Fruit fly (Drosophila melanogaster) whole organism, embryonic: ENCODE data around the gene Lztr1.

Experiments
- Ada2b ChIP-seq: fragments of 200-800 bp; sonication (Bioruptor generic); IDR thresholded peaks from 2 replicates; pipeline ENCODE4 v1.3.6; 2022; ENCODE audit warnings: missing biosample characterization, missing genetic modification characterization
- BtbVII ChIP-seq: fragments of 200-800 bp; sonication (Bioruptor generic); optimal IDR thresholded peaks from 3 replicates; lab custom pipeline; 2017; ENCODE audit warnings: missing biosample characterization, mild to moderate bottlenecking, missing genetic modification characterization
- CG10267 ChIP-seq: fragments of 200-800 bp; sonication (Bioruptor generic); optimal IDR thresholded peaks from 2 replicates; lab custom pipeline; 2018; ENCODE audit warnings: missing biosample characterization, mild to moderate bottlenecking, missing genetic modification characterization, moderate library complexity
- CG10959 ChIP-seq: fragments of 200-800 bp; sonication (Bioruptor generic); IDR thresholded peaks from 2 replicates; pipeline ENCODE4 v1.3.6; 2022; ENCODE audit warnings: missing biosample characterization, missing genetic modification characterization
- CG12236 ChIP-seq: fragments of 200-800 bp; sonication (Bioruptor generic); optimal IDR thresholded peaks from 2 replicates; lab custom pipeline; 2016; ENCODE audit warnings: missing biosample characterization, missing genetic modification characterization
- CG12299 ChIP-seq: fragments of 200-800 bp; sonication (Bioruptor generic); optimal IDR thresholded peaks from 2 replicates; lab custom pipeline; 2018; ENCODE audit warnings: missing biosample characterization, mild to moderate bottlenecking, missing genetic modification characterization
- CG13424 ChIP-seq: fragments of 200-800 bp; sonication (Bioruptor generic); optimal IDR thresholded peaks from 2 replicates; lab custom pipeline; 2019; ENCODE audit warnings: missing biosample characterization, mild to moderate bottlenecking, missing genetic modification characterization, moderate library complexity
- CG1529 ChIP-seq: fragments of 200-800 bp; sonication (Bioruptor generic); optimal IDR thresholded peaks from 3 replicates; lab custom pipeline; 2018; ENCODE audit warnings: missing biosample characterization, missing genetic modification characterization
- CG18262 ChIP-seq: fragments of 200-800 bp; optimal IDR thresholded peaks from 3 replicates; lab custom pipeline; 2019; ENCODE audit warnings: missing biosample characterization, mild to moderate bottlenecking, missing genetic modification characterization, moderate library complexity
- CG18599 ChIP-seq: fragments of 200-800 bp; sonication (Bioruptor generic); optimal IDR thresholded peaks from 3 replicates; lab custom pipeline; 2017; ENCODE audit warnings: missing biosample characterization, missing genetic modification characterization, mild to moderate bottlenecking, moderate library complexity, missing genetic modification reagents
- CG2678 ChIP-seq: fragments of 200-800 bp; sonication (Bioruptor generic); optimal IDR thresholded peaks from 3 replicates; lab custom pipeline; 2019; ENCODE audit warnings: missing biosample characterization, mild to moderate bottlenecking, missing genetic modification characterization, moderate library complexity
- CG2875 ChIP-seq: fragments of 200-800 bp; sonication (Bioruptor generic); optimal IDR thresholded peaks from 2 replicates; lab custom pipeline; 2017; ENCODE audit warnings: missing biosample characterization, mild to moderate bottlenecking, missing genetic modification characterization, missing genetic modification reagents
- CG3847 ChIP-seq: fragments of 200-800 bp; sonication (Bioruptor generic); IDR thresholded peaks from 2 replicates; pipeline ENCODE4 v1.3.6; 2022; ENCODE audit warnings: missing biosample characterization, missing genetic modification characterization
- CG3995 ChIP-seq: fragments of 200-800 bp; sonication (Bioruptor generic); optimal IDR thresholded peaks from 3 replicates; lab custom pipeline; 2016; ENCODE audit warnings: missing biosample characterization, missing genetic modification characterization
- CG4282 ChIP-seq: fragments of 200-800 bp; sonication (Bioruptor generic); optimal IDR thresholded peaks from 2 replicates; lab custom pipeline; 2016; ENCODE audit warnings: missing biosample characterization, missing genetic modification characterization
- CG6272 ChIP-seq: fragments of 200-800 bp; sonication (Bioruptor generic); IDR thresholded peaks from 2 replicates; pipeline ENCODE4 v1.3.6; 2022; ENCODE audit warnings: missing biosample characterization, missing genetic modification characterization
- CG7271 ChIP-seq: fragments of 200-800 bp; sonication (Bioruptor generic); optimal IDR thresholded peaks from 2 replicates; lab custom pipeline; 2018; ENCODE audit warnings: missing biosample characterization, mild to moderate bottlenecking, missing genetic modification characterization, moderate library complexity
- CG9215 ChIP-seq: fragments of 200-800 bp; sonication (Bioruptor generic); IDR thresholded peaks from 2 replicates; pipeline ENCODE4 v1.3.6; 2022; ENCODE audit warnings: missing biosample characterization, missing genetic modification characterization
- CG9609 ChIP-seq: fragments of 200-800 bp; sonication (Bioruptor generic); optimal IDR thresholded peaks from 3 replicates; lab custom pipeline; 2016; ENCODE audit warnings: missing biosample characterization, missing genetic modification characterization
- CG9932 ChIP-seq: fragments of 200-800 bp; sonication (Bioruptor generic); IDR thresholded peaks from 2 replicates; pipeline ENCODE4 v1.3.6; 2022; ENCODE audit warnings: missing biosample characterization, missing genetic modification characterization
- D19A ChIP-seq: fragments of 200-800 bp; optimal IDR thresholded peaks from 3 replicates; lab custom pipeline; 2019; ENCODE audit warnings: missing biosample characterization, mild to moderate bottlenecking, missing genetic modification characterization, moderate library complexity
- Lim3 ChIP-seq: fragments of 200-800 bp; sonication (Bioruptor generic); IDR thresholded peaks from 2 replicates; pipeline ENCODE4 v1.3.6; 2022; ENCODE audit warnings: missing biosample characterization, missing genetic modification characterization
- Max ChIP-seq: fragments of 200-800 bp; sonication (Bioruptor generic); optimal IDR thresholded peaks from 2 replicates; lab custom pipeline; 2016; ENCODE audit warnings: missing biosample characterization, mild to moderate bottlenecking, missing genetic modification characterization
- NFAT ChIP-seq: fragments of 200-800 bp; sonication (Bioruptor generic); IDR thresholded peaks from 2 replicates; pipeline ENCODE4 v1.3.6; 2022; ENCODE audit warnings: missing biosample characterization, missing genetic modification characterization
- Six4 ChIP-seq: fragments of 200-800 bp; sonication (Bioruptor generic); optimal IDR thresholded peaks from 2 replicates; lab custom pipeline; 2016; ENCODE audit warnings: missing biosample characterization, missing genetic modification characterization
- Sox100B ChIP-seq: fragments of 200-800 bp; sonication (Bioruptor generic); optimal IDR thresholded peaks from 3 replicates; lab custom pipeline; 2018; ENCODE audit warnings: missing biosample characterization, mild to moderate bottlenecking, missing genetic modification characterization
- az2 ChIP-seq: fragments of 200-800 bp; sonication (Bioruptor generic); optimal IDR thresholded peaks from 3 replicates; lab custom pipeline; 2016; ENCODE audit warnings: missing biosample characterization, missing genetic modification characterization
- bab2 ChIP-seq: fragments of 200-800 bp; sonication (Bioruptor generic); optimal IDR thresholded peaks from 2 replicates; lab custom pipeline; 2016; ENCODE audit warnings: missing biosample characterization, missing genetic modification characterization
- cato ChIP-seq: fragments of 200-800 bp; sonication (Bioruptor generic); optimal IDR thresholded peaks from 2 replicates; lab custom pipeline; 2016; ENCODE audit warnings: missing biosample characterization, missing genetic modification characterization, borderline replicate concordance
- caup ChIP-seq: fragments of 200-800 bp; sonication (Bioruptor generic); optimal IDR thresholded peaks from 3 replicates; lab custom pipeline; 2017; ENCODE audit warnings: missing biosample characterization, mild to moderate bottlenecking, missing genetic modification characterization, moderate library complexity; ENCODE audit not compliant: severe bottlenecking
- croc ChIP-seq: fragments of 200-800 bp; sonication (Bioruptor generic); conservative IDR thresholded peaks from 3 replicates; pipeline ENCODE4 v1.3.6; 2022; ENCODE audit warnings: missing biosample characterization, missing genetic modification characterization
- crol ChIP-seq: fragments of 200-800 bp; sonication (Bioruptor generic); IDR thresholded peaks from 2 replicates; pipeline ENCODE4 v1.3.6; 2022; ENCODE audit warnings: missing biosample characterization, missing genetic modification characterization
- crp ChIP-seq, 2 experiments: fragments of 200-800 bp; sonication (Bioruptor generic); optimal IDR thresholded peaks; 2 replicates in 1 of 2; 3 replicates in 1 of 2; lab custom pipeline; 2017; ENCODE audit warnings: missing biosample characterization in 2 of 2, missing genetic modification characterization in 2 of 2, mild to moderate bottlenecking in 1 of 2, moderate library complexity in 1 of 2
- dan ChIP-seq: fragments of 200-800 bp; sonication (Bioruptor generic); IDR thresholded peaks from 2 replicates; pipeline ENCODE4 v1.3.6; 2022; ENCODE audit warnings: missing biosample characterization, missing genetic modification characterization
- dm ChIP-seq: fragments of 200-800 bp; sonication (Bioruptor generic); optimal IDR thresholded peaks from 3 replicates; lab custom pipeline; 2016; ENCODE audit warnings: missing biosample characterization, missing genetic modification characterization
- dpn ChIP-seq, 2 experiments: fragments of 200-800 bp; sonication (Bioruptor generic); optimal IDR thresholded peaks; 3 replicates each; lab custom pipeline; 2016; ENCODE audit warnings: missing biosample characterization in 2 of 2, missing genetic modification characterization in 2 of 2
- ems ChIP-seq: fragments of 200-800 bp; sonication (Bioruptor generic); optimal IDR thresholded peaks from 3 replicates; lab custom pipeline; 2016; ENCODE audit warnings: missing biosample characterization, missing genetic modification characterization
- en ChIP-seq: fragments of 200-800 bp; sonication (Bioruptor generic); optimal IDR thresholded peaks from 2 replicates; lab custom pipeline; 2016; ENCODE audit warnings: missing biosample characterization, missing genetic modification characterization
- ftz-f1 ChIP-seq: fragments of 200-800 bp; sonication (Bioruptor generic); optimal IDR thresholded peaks from 2 replicates; lab custom pipeline; 2016; ENCODE audit warnings: missing biosample characterization, missing genetic modification characterization
- fu2 ChIP-seq: fragments of 200-800 bp; sonication (Bioruptor generic); optimal IDR thresholded peaks from 2 replicates; lab custom pipeline; 2016; ENCODE audit warnings: missing biosample characterization, missing genetic modification characterization
- klu ChIP-seq: fragments of 200-800 bp; sonication (Bioruptor generic); IDR thresholded peaks from 2 replicates; pipeline ENCODE4 v1.3.6; 2022; ENCODE audit warnings: missing biosample characterization, missing genetic modification characterization
- mld ChIP-seq: fragments of 200-800 bp; sonication (Bioruptor generic); IDR thresholded peaks from 3 replicates; pipeline ENCODE4 v1.3.6; 2022; ENCODE audit warnings: missing biosample characterization, missing genetic modification characterization; ENCODE audit not compliant: partially characterized antibody
- prd ChIP-seq, 3 experiments: fragments of >200 bp in 2 of 3; fragments of 200-800 bp in 1 of 3; sonication (Bioruptor generic) in 1 of 3; optimal IDR thresholded peaks in 2 of 3; IDR thresholded peaks in 1 of 3; 2 replicates in 2 of 3; 3 replicates in 1 of 3; pipeline versions ENCODE4 v1.3.6 to Lab custom; 2017 to 2022; ENCODE audit warnings: missing biosample characterization in 1 of 3, missing genetic modification characterization in 1 of 3
- pzg ChIP-seq: fragments of 200-800 bp; sonication (Bioruptor generic); optimal IDR thresholded peaks from 3 replicates; lab custom pipeline; 2018; ENCODE audit warnings: missing biosample characterization, mild to moderate bottlenecking, missing genetic modification characterization, moderate library complexity
- salm ChIP-seq: fragments of 200-800 bp; sonication (Bioruptor generic); optimal IDR thresholded peaks from 2 replicates; lab custom pipeline; 2018; ENCODE audit warnings: missing biosample characterization, mild to moderate bottlenecking, missing genetic modification characterization
- sc ChIP-seq, 3 experiments: fragments of >200 bp in 2 of 3; fragments of 200-800 bp in 1 of 3; sonication (Bioruptor generic) in 1 of 3; optimal IDR thresholded peaks; 2 replicates in 2 of 3; 3 replicates in 1 of 3; lab custom pipeline; 2017; ENCODE audit warnings: mild to moderate bottlenecking in 1 of 3, missing biosample characterization in 1 of 3, missing genetic modification characterization in 1 of 3, missing genetic modification reagents in 1 of 3
- slp2 ChIP-seq: fragments of 200-800 bp; sonication (Bioruptor generic); optimal IDR thresholded peaks from 2 replicates; lab custom pipeline; 2016; ENCODE audit warnings: missing biosample characterization, missing genetic modification characterization
- wor ChIP-seq: fragments of 200-800 bp; sonication (Bioruptor generic); IDR thresholded peaks from 2 replicates; pipeline ENCODE4 v1.3.6; 2022; ENCODE audit warnings: missing biosample characterization, missing genetic modification characterization
- z ChIP-seq: fragments of 200-800 bp; sonication (Bioruptor generic); IDR thresholded peaks from 3 replicates; pipeline ENCODE4 v1.3.6; 2022; ENCODE audit warnings: missing biosample characterization, missing genetic modification characterization
- zfh1 ChIP-seq: fragments of 200-800 bp; sonication (Bioruptor generic); IDR thresholded peaks from 3 replicates; pipeline ENCODE4 v1.3.6; 2022; ENCODE audit warnings: missing biosample characterization, missing genetic modification characterization

Gene Lztr1

DNA sequence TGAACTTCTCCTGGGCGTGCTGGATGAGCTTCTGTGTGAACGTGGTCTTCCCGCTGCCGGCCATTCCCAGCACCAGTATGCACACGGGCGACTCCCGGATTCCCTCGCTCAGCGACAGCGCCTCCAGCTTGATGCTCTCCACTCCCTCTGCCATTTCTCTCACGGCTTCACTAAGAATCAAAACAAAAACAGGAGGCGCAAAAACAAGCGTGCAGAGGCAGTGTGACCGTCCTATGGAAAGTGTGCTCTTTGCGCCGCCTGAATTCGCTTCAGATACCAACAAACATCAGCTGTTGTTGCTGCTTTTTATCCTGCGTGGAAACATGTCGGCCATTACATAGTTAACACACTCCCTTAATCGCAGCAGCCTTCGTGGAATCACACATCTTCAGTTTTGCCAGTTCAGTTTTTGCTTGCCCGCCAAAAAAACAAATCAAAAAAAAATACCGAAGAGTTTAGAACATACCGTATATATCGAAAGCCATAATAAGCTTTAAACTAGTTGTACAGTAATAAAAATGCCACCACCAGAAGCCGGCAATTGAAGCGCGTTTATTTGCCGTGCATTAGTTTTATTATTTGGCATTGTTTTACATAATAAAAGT is 13.3 kb upstream of the Lztr1 start, which contains the start of the genes CG3704 and mus81 (continued):
- TF ChIP-seq zfh1 (GFP tag; lab: Robert Waterston, UW), result no peak
- TF ChIP-seq NFAT, result no peak
- no peak for TF ChIP-seq CG3995
- TF ChIP-seq CG12299 (tag; lab: Kevin White, UChicago), result no peak
- TF ChIP-seq CG10267 (tag; lab: Kevin White, UChicago), result peak; percentile 17
- TF ChIP-seq ems, result no peak
- no peak for TF ChIP-seq crol (GFP tag; lab: Robert Waterston, UW)
- TF ChIP-seq caup (GFP tag; lab: Kevin White, UChicago), result no peak
- no peak for TF ChIP-seq CG6272 (GFP tag; lab: Robert Waterston, UW)
- TF ChIP-seq Lim3, result no peak
- no peak for TF ChIP-seq CG1529
- TF ChIP-seq CG10959 (GFP tag; lab: Robert Waterston, UW), result no peak
- no peak for TF ChIP-seq en (GFP tag; lab: Kevin White, UChicago)
- no peak for TF ChIP-seq Max (GFP tag; lab: Kevin White, UChicago)
- TF ChIP-seq pzg, result peak; percentile 62
- TF ChIP-seq dpn (GFP tag; optimal IDR thresholded peaks at IDR 0.05; lab: Kevin White, UChicago), result no peak
- no peak for TF ChIP-seq Ada2b (GFP tag; lab: Robert Waterston, UW)
- no peak for TF ChIP-seq z (GFP tag; lab: Robert Waterston, UW)
- no peak for TF ChIP-seq CG2875
- TF ChIP-seq CG18599 (GFP tag; lab: Kevin White, UChicago), result no peak
- TF ChIP-seq klu (GFP tag; lab: Robert Waterston, UW), result no peak
- TF ChIP-seq ftz-f1 (GFP tag; lab: Kevin White, UChicago), result no peak
- TF ChIP-seq CG13424 (tag; lab: Kevin White, UChicago), result no peak
- TF ChIP-seq CG4282 (GFP tag; lab: Kevin White, UChicago), result no peak
- no peak for TF ChIP-seq CG2678 (tag; lab: Kevin White, UChicago)
- no peak for TF ChIP-seq D19A (tag; lab: Kevin White, UChicago)
- TF ChIP-seq cato, result no peak
- 0 out of 2 replicates have a peak, but pooled peaks have one; percentile 7 for TF ChIP-seq CG3847 (GFP tag; lab: Robert Waterston, UW)
- no peak for TF ChIP-seq CG18262 (tag; lab: Kevin White, UChicago)
- no peak for TF ChIP-seq CG12236 (GFP tag; lab: Kevin White, UChicago)
- TF ChIP-seq sc (optimal IDR thresholded peaks at IDR 0.05; lab: Kevin White, UChicago), result no peak
- no peak for TF ChIP-seq sc (GFP tag; optimal IDR thresholded peaks at IDR 0.05; lab: Kevin White, UChicago)
- no peak for TF ChIP-seq Six4 (GFP tag; lab: Kevin White, UChicago)
- peak; percentile 83 for TF ChIP-seq dm (GFP tag; lab: Kevin White, UChicago)
- TF ChIP-seq wor (GFP tag; lab: Robert Waterston, UW), result no peak
- TF ChIP-seq CG9609, result no peak
- no peak for TF ChIP-seq croc (GFP tag; lab: Robert Waterston, UW)
- no peak for TF ChIP-seq BtbVII (GFP tag; lab: Kevin White, UChicago)
- TF ChIP-seq prd (optimal IDR thresholded peaks at IDR 0.05; lab: Kevin White, UChicago), result no peak
- TF ChIP-seq prd (GFP tag; IDR thresholded peaks at IDR 0.05; lab: Robert Waterston, UW), result no peak
- no peak for TF ChIP-seq CG9932
- no peak for TF ChIP-seq salm (tag; lab: Kevin White, UChicago)
- no peak for TF ChIP-seq mld (GFP tag; lab: Robert Waterston, UW)
- no peak for TF ChIP-seq CG9215 (GFP tag; lab: Robert Waterston, UW)
- TF ChIP-seq fu2 (GFP tag; lab: Kevin White, UChicago), result no peak
- no peak for TF ChIP-seq CG7271
- no peak for TF ChIP-seq slp2 (GFP tag; lab: Kevin White, UChicago)
- TF ChIP-seq crp (GFP tag; optimal IDR thresholded peaks at IDR 0.05; lab: Kevin White, UChicago), result peak in 1 of 2 experiments; percentile 79
- TF ChIP-seq Sox100B (GFP tag; lab: Kevin White, UChicago), result no peak
- TF ChIP-seq bab2 (GFP tag; lab: Kevin White, UChicago), result no peak
- TF ChIP-seq dan (GFP tag; lab: Robert Waterston, UW), result no peak
- TF ChIP-seq az2 (GFP tag; lab: Kevin White, UChicago), result no peak
